Fruit fly (Drosophila melanogaster): ENCODE results near the gene Eip74EF.
A peak's percentile ranks its signal among the peaks of the same experiment; 100 is the strongest.

The Eip74EF gene

dm6 chr3L:17657728-17658379 lies 38.7 kb upstream of the Eip74EF start (continued):
- TF ChIP-seq cad (GFP tag; optimal IDR thresholded peaks at IDR 0.05), result no peak
- peak; percentile 50 for TF ChIP-seq CG17829 (tag; optimal IDR thresholded peaks at IDR 0.05)
- TF ChIP-seq cato (GFP tag; optimal IDR thresholded peaks at IDR 0.05; ENCODE audit: borderline replicate concordance), result peak; percentile 2
- TF ChIP-seq CG3838 (GFP tag; optimal IDR thresholded peaks at IDR 0.05), result no peak
- peak; percentile 34 for TF ChIP-seq CG18619 (GFP tag; optimal IDR thresholded peaks at IDR 0.05)
- peak; percentile 64 for TF ChIP-seq Oli (tag; optimal IDR thresholded peaks at IDR 0.05)
- TF ChIP-seq Ptx1 (GFP tag; IDR thresholded peaks at IDR 0.05), result 0 out of 2 replicates have a peak, but pooled peaks have one; percentile 18
- peak; percentile 13; the same call in 1 of the 2 replicates for TF ChIP-seq CG17328 (GFP tag; IDR thresholded peaks at IDR 0.05)
- TF ChIP-seq Ssrp (tag; optimal IDR thresholded peaks at IDR 0.05), result peak; percentile 44
- TF ChIP-seq CG10366 (GFP tag; IDR thresholded peaks at IDR 0.05), result no peak
- no peak for TF ChIP-seq BEAF-32 (GFP tag; optimal IDR thresholded peaks at IDR 0.05)
- TF ChIP-seq Nf-YC (tag; optimal IDR thresholded peaks at IDR 0.05), result no peak
- TF ChIP-seq Sry-β (GFP tag; optimal IDR thresholded peaks at IDR 0.05), result no peak
- TF ChIP-seq CG13424 (tag; optimal IDR thresholded peaks at IDR 0.05), result peak; percentile 26
- peak; percentile 5 for TF ChIP-seq CG1647 (GFP tag; optimal IDR thresholded peaks at IDR 0.05)
- TF ChIP-seq Eip74EF (GFP tag; optimal IDR thresholded peaks at IDR 0.05), result no peak
- peak; percentile 54 for TF ChIP-seq CG15269 (tag; optimal IDR thresholded peaks at IDR 0.05)
- TF ChIP-seq CG11696 (GFP tag; IDR thresholded peaks at IDR 0.05), result peak; percentile 89
- TF ChIP-seq CG15514 (GFP tag; optimal IDR thresholded peaks at IDR 0.05), result no peak
- TF ChIP-seq CG9609 (GFP tag; optimal IDR thresholded peaks at IDR 0.05), result no peak
- TF ChIP-seq Dip3 (GFP tag; optimal IDR thresholded peaks at IDR 0.05), result peak; percentile 16
- TF ChIP-seq CG18599 (GFP tag; optimal IDR thresholded peaks at IDR 0.05), result no peak
- TF ChIP-seq dmrt11E (tag; optimal IDR thresholded peaks at IDR 0.05), result peak; percentile 45
- no peak for TF ChIP-seq vnd (GFP tag; IDR thresholded peaks at IDR 0.05; ENCODE audit: partially characterized antibody)
- TF ChIP-seq hbn (GFP tag; IDR thresholded peaks at IDR 0.05; ENCODE audit: partially characterized antibody), result no peak
- peak; percentile 14 for TF ChIP-seq CG30431 (GFP tag; optimal IDR thresholded peaks at IDR 0.05)
- peak; percentile 19 for TF ChIP-seq luna (GFP tag; optimal IDR thresholded peaks at IDR 0.05)
- no peak for TF ChIP-seq CG12104 (GFP tag; optimal IDR thresholded peaks at IDR 0.05)
- peak; percentile 9 for TF ChIP-seq HLH54F (GFP tag; optimal IDR thresholded peaks at IDR 0.05)
- TF ChIP-seq tin (GFP tag; optimal IDR thresholded peaks at IDR 0.05), result peak; percentile 2
- 0 out of 2 replicates have a peak, but pooled peaks have one; percentile 4 for TF ChIP-seq Rfx (GFP tag; IDR thresholded peaks at IDR 0.05)
- peak; percentile 10 for TF ChIP-seq CG15601 (tag; optimal IDR thresholded peaks at IDR 0.05)
- TF ChIP-seq trem (tag; optimal IDR thresholded peaks at IDR 0.05), result peak; percentile 47
- no peak for TF ChIP-seq salm (tag; optimal IDR thresholded peaks at IDR 0.05)
- peak; percentile 24 for TF ChIP-seq Max (GFP tag; optimal IDR thresholded peaks at IDR 0.05)
- no peak for TF ChIP-seq HmgD (GFP tag; optimal IDR thresholded peaks at IDR 0.05)
- TF ChIP-seq CG2116 (GFP tag; optimal IDR thresholded peaks at IDR 0.05), result no peak
- TF ChIP-seq CG6272 (GFP tag; IDR thresholded peaks at IDR 0.05), result no peak
- TF ChIP-seq CG13296 (GFP tag; optimal IDR thresholded peaks at IDR 0.05), result no peak
- TF ChIP-seq CG1603 (tag; optimal IDR thresholded peaks at IDR 0.05), result peak; percentile 24
- peak; percentile 32 for TF ChIP-seq gcm (GFP tag; optimal IDR thresholded peaks at IDR 0.05)
- TF ChIP-seq dmrt99B (tag; optimal IDR thresholded peaks at IDR 0.05), result peak; percentile 54
- TF ChIP-seq chn (GFP tag; optimal IDR thresholded peaks at IDR 0.05), result peak; percentile 13
- peak; percentile 22 for TF ChIP-seq CG2202 (tag; optimal IDR thresholded peaks at IDR 0.05)
- peak; percentile 95 for TF ChIP-seq sug (tag; optimal IDR thresholded peaks at IDR 0.05)
- TF ChIP-seq lbe (GFP tag; optimal IDR thresholded peaks at IDR 0.05), result peak; percentile 37
- peak; percentile 59 for TF ChIP-seq PHDP (tag; optimal IDR thresholded peaks at IDR 0.05)
- no peak for TF ChIP-seq crp (GFP tag; optimal IDR thresholded peaks at IDR 0.05)
